Worm (Caenorhabditis elegans) whole organism, late embryonic: ENCODE results near the gene gars-1.

ENCODE experiments used
- dmd-4 ChIP-seq: sonication (generic microtip); optimal IDR thresholded peaks from 2 replicates; lab custom pipeline; 2016; ENCODE audit warnings: borderline replicate concordance, missing genetic modification characterization, missing compliant biosample characterization
- nfya-1 ChIP-seq: sonication (generic microtip); optimal IDR thresholded peaks from 2 replicates; lab custom pipeline; 2017; ENCODE audit warnings: missing genetic modification characterization, mild to moderate bottlenecking, missing compliant biosample characterization, antibody characterized with exemption, moderate library complexity
- unc-42 ChIP-seq: sonication (generic microtip); optimal IDR thresholded peaks from 2 replicates; lab custom pipeline; 2016; ENCODE audit warnings: missing genotype, missing genetic modification characterization, missing compliant biosample characterization

ce11 chrIII:5150012-5150411 lies 13.4 kb downstream of the gars-1 start:
- TF ChIP-seq unc-42 (tag; lab: Kevin White, UChicago): no peak
- TF ChIP-seq dmd-4 (tag; lab: Kevin White, UChicago): no peak
- TF ChIP-seq nfya-1 (tag; lab: Kevin White, UChicago): no peak
